Fruit fly (Drosophila melanogaster) whole organism, embryonic: Measurements from ENCODE around the gene CG32099.

Experiments
- Adf1 ChIP-seq: fragments of 200-800 bp; sonication (Bioruptor generic); IDR thresholded peaks from 2 replicates; pipeline ENCODE4 v1.3.6; 2022; ENCODE audit warnings: missing biosample characterization, missing genetic modification characterization
- CG10267 ChIP-seq: fragments of 200-800 bp; sonication (Bioruptor generic); optimal IDR thresholded peaks from 2 replicates; lab custom pipeline; 2018; ENCODE audit warnings: missing biosample characterization, mild to moderate bottlenecking, missing genetic modification characterization, moderate library complexity
- CG10366 ChIP-seq: fragments of 200-800 bp; sonication (Bioruptor generic); IDR thresholded peaks from 2 replicates; pipeline ENCODE4 v1.3.6; 2022; ENCODE audit warnings: missing biosample characterization, missing genetic modification characterization
- CG10959 ChIP-seq: fragments of 200-800 bp; sonication (Bioruptor generic); IDR thresholded peaks from 2 replicates; pipeline ENCODE4 v1.3.6; 2022; ENCODE audit warnings: missing biosample characterization, missing genetic modification characterization
- CG11695 ChIP-seq: fragments of 200-800 bp; sonication (Bioruptor generic); IDR thresholded peaks from 3 replicates; pipeline ENCODE4 v1.3.6; 2022; ENCODE audit warnings: missing biosample characterization, missing genetic modification characterization
- CG14441 ChIP-seq: fragments of 200-800 bp; sonication (Bioruptor generic); IDR thresholded peaks from 2 replicates; pipeline ENCODE4 v1.3.6; 2022; ENCODE audit warnings: missing biosample characterization, missing genetic modification characterization
- CG17328 ChIP-seq: fragments of 200-800 bp; sonication (Bioruptor generic); IDR thresholded peaks from 2 replicates; pipeline ENCODE4 v1.3.6; 2022; ENCODE audit warnings: missing biosample characterization, missing genetic modification characterization
- CG17385 ChIP-seq: fragments of 200-800 bp; sonication (Bioruptor generic); optimal IDR thresholded peaks from 3 replicates; lab custom pipeline; 2018; ENCODE audit warnings: missing biosample characterization, mild to moderate bottlenecking, missing genetic modification characterization
- CG32532 ChIP-seq: fragments of 200-800 bp; sonication (Bioruptor generic); IDR thresholded peaks from 2 replicates; pipeline ENCODE4 v1.3.6; 2022; ENCODE audit warnings: missing biosample characterization, missing genetic modification characterization
- CG34422 ChIP-seq: fragments of 200-800 bp; sonication (Bioruptor generic); IDR thresholded peaks from 3 replicates; pipeline ENCODE4 v1.3.6; 2022; ENCODE audit warnings: missing biosample characterization, missing genetic modification characterization
- CG5953 ChIP-seq: fragments of 200-800 bp; sonication (Bioruptor generic); IDR thresholded peaks from 2 replicates; pipeline ENCODE4 v1.3.6; 2022; ENCODE audit warnings: missing biosample characterization, missing genetic modification characterization
- CG8388 ChIP-seq: fragments of 200-800 bp; sonication (Bioruptor generic); optimal IDR thresholded peaks from 2 replicates; lab custom pipeline; 2019; ENCODE audit warnings: missing biosample characterization, mild to moderate bottlenecking, missing genetic modification characterization, moderate library complexity
- Ets65A ChIP-seq: fragments of 200-800 bp; sonication (Bioruptor generic); peaks from one replicate; lab custom pipeline; 2016; ENCODE audit warnings: missing biosample characterization, missing genetic modification characterization
- H2.0 ChIP-seq: fragments of 200-800 bp; sonication (Bioruptor generic); IDR thresholded peaks from 2 replicates; pipeline ENCODE4 v1.3.6; 2022; ENCODE audit warnings: missing biosample characterization, missing genetic modification characterization
- HLH3B ChIP-seq: fragments of 200-800 bp; sonication (Bioruptor generic); IDR thresholded peaks from 2 replicates; pipeline ENCODE4 v1.3.6; 2022; ENCODE audit warnings: missing biosample characterization, missing genetic modification characterization
- HLHmδ ChIP-seq: fragments of 200-800 bp; sonication (Bioruptor generic); optimal IDR thresholded peaks from 2 replicates; lab custom pipeline; 2018; ENCODE audit warnings: missing biosample characterization, mild to moderate bottlenecking, missing genetic modification characterization, moderate library complexity
- Hsf ChIP-seq: fragments of 200-800 bp; sonication (Bioruptor generic); optimal IDR thresholded peaks from 3 replicates; lab custom pipeline; 2016; ENCODE audit warnings: missing biosample characterization, missing genetic modification characterization
- Max ChIP-seq: fragments of 200-800 bp; sonication (Bioruptor generic); optimal IDR thresholded peaks from 2 replicates; lab custom pipeline; 2016; ENCODE audit warnings: missing biosample characterization, mild to moderate bottlenecking, missing genetic modification characterization
- Med ChIP-seq: fragments of 200-800 bp; sonication (Bioruptor generic); peaks from one replicate; lab custom pipeline; 2016; ENCODE audit warnings: missing biosample characterization, missing genetic modification characterization, mild to moderate bottlenecking, inconsistent platforms, moderate library complexity
- NFAT ChIP-seq: fragments of 200-800 bp; sonication (Bioruptor generic); IDR thresholded peaks from 2 replicates; pipeline ENCODE4 v1.3.6; 2022; ENCODE audit warnings: missing biosample characterization, missing genetic modification characterization
- Rx ChIP-seq: fragments of 200-800 bp; sonication (Bioruptor generic); IDR thresholded peaks from 2 replicates; pipeline ENCODE4 v1.3.6; 2022; ENCODE audit warnings: missing biosample characterization, missing genetic modification characterization
- Taf1 ChIP-seq: fragments of 200-800 bp; sonication (Bioruptor generic); IDR thresholded peaks from 2 replicates; pipeline ENCODE4 v1.3.6; 2022; ENCODE audit warnings: missing biosample characterization, missing genetic modification characterization
- Xbp1 ChIP-seq: fragments of 200-800 bp; sonication (Bioruptor generic); optimal IDR thresholded peaks from 3 replicates; lab custom pipeline; 2016; ENCODE audit warnings: missing biosample characterization, mild to moderate bottlenecking, missing genetic modification characterization
- ci ChIP-seq: fragments of 200-800 bp; sonication (Bioruptor generic); IDR thresholded peaks from 3 replicates; pipeline ENCODE4 v1.3.6; 2022; ENCODE audit warnings: missing biosample characterization, missing genetic modification characterization
- crp ChIP-seq, 2 experiments: fragments of 200-800 bp; sonication (Bioruptor generic); optimal IDR thresholded peaks; 2 replicates in 1 of 2; 3 replicates in 1 of 2; lab custom pipeline; 2017; ENCODE audit warnings: missing biosample characterization in 2 of 2, missing genetic modification characterization in 2 of 2, mild to moderate bottlenecking in 1 of 2, moderate library complexity in 1 of 2
- dpn ChIP-seq, 2 experiments: fragments of 200-800 bp; sonication (Bioruptor generic); optimal IDR thresholded peaks; 3 replicates each; lab custom pipeline; 2016; ENCODE audit warnings: missing biosample characterization in 2 of 2, missing genetic modification characterization in 2 of 2
- ewg ChIP-seq: fragments of 200-800 bp; sonication (Bioruptor generic); optimal IDR thresholded peaks from 3 replicates; lab custom pipeline; 2017; ENCODE audit warnings: mild to moderate bottlenecking, missing biosample characterization, missing genetic modification reagents, missing genetic modification characterization
- hkb ChIP-seq, 2 experiments: fragments of 200-800 bp in 1 of 2; fragments of >200 bp in 1 of 2; sonication (Bioruptor generic) in 1 of 2; IDR thresholded peaks in 1 of 2; optimal IDR thresholded peaks in 1 of 2; 2 replicates each; pipeline versions ENCODE4 v1.3.6 to Lab custom; 2017 to 2022; ENCODE audit warnings: missing biosample characterization in 1 of 2, missing genetic modification characterization in 1 of 2
- lmd ChIP-seq: fragments of 200-800 bp; sonication (Bioruptor generic); IDR thresholded peaks from 2 replicates; pipeline ENCODE4 v1.3.6; 2022; ENCODE audit warnings: missing biosample characterization, missing genetic modification characterization
- lov ChIP-seq, 2 experiments: fragments of 200-800 bp in 1 of 2; fragments of >200 bp in 1 of 2; sonication (Bioruptor generic) in 1 of 2; IDR thresholded peaks in 1 of 2; optimal IDR thresholded peaks in 1 of 2; 2 replicates in 1 of 2; 3 replicates in 1 of 2; pipeline versions ENCODE4 v1.3.6 to Lab custom; 2017 to 2022; ENCODE audit warnings: missing biosample characterization in 1 of 2, missing genetic modification characterization in 1 of 2
- pan ChIP-seq, 4 experiments: fragments of >200 bp in 3 of 4; fragments of 200-800 bp in 1 of 4; sonication (Bioruptor generic) in 1 of 4; optimal IDR thresholded peaks in 3 of 4; IDR thresholded peaks in 1 of 4; 2 replicates each; pipeline versions ENCODE4 v1.3.6 to Lab custom; 2017 to 2022; ENCODE audit warnings: missing biosample characterization in 2 of 4, missing genetic modification characterization in 2 of 4, mixed read lengths in 1 of 4
- peb ChIP-seq: fragments of 200-800 bp; sonication (Bioruptor generic); IDR thresholded peaks from 2 replicates; pipeline ENCODE4 v1.3.6; 2022; ENCODE audit warnings: missing biosample characterization, missing genetic modification characterization
- pita ChIP-seq: fragments of 200-800 bp; sonication (Bioruptor generic); optimal IDR thresholded peaks from 2 replicates; lab custom pipeline; 2017; ENCODE audit warnings: missing biosample characterization, mild to moderate bottlenecking, missing genetic modification characterization
- pnt ChIP-seq: fragments of 200-800 bp; sonication (Bioruptor generic); optimal IDR thresholded peaks from 3 replicates; lab custom pipeline; 2016; ENCODE audit warnings: missing biosample characterization, missing genetic modification characterization
- ranshi ChIP-seq: fragments of 200-800 bp; sonication (Bioruptor generic); IDR thresholded peaks from 2 replicates; pipeline ENCODE4 v1.3.6; 2022; ENCODE audit warnings: missing biosample characterization, missing genetic modification characterization
- row ChIP-seq: fragments of 200-800 bp; sonication (Bioruptor generic); IDR thresholded peaks from 3 replicates; pipeline ENCODE4 v1.3.6; 2022; ENCODE audit warnings: missing biosample characterization, missing genetic modification characterization
- slbo ChIP-seq: fragments of 200-800 bp; sonication (Bioruptor generic); IDR thresholded peaks from 2 replicates; pipeline ENCODE4 v1.3.6; 2022; ENCODE audit warnings: missing biosample characterization, missing genetic modification characterization
- sna ChIP-seq: fragments of 200-800 bp; sonication (Bioruptor generic); IDR thresholded peaks from 2 replicates; pipeline ENCODE4 v1.3.6; 2022; ENCODE audit warnings: missing biosample characterization, missing genetic modification characterization; ENCODE audit not compliant: partially characterized antibody
- ssp ChIP-seq: fragments of 200-800 bp; sonication (Bioruptor generic); IDR thresholded peaks from 2 replicates; pipeline ENCODE4 v1.3.6; 2022; ENCODE audit warnings: missing biosample characterization, missing genetic modification characterization
- ttk ChIP-seq: fragments of 200-800 bp; sonication (Bioruptor generic); IDR thresholded peaks from 2 replicates; pipeline ENCODE4 v2.1.2; 2022; ENCODE audit warnings: missing biosample characterization, missing genetic modification characterization
- unpg ChIP-seq: fragments of 200-800 bp; sonication (Bioruptor generic); optimal IDR thresholded peaks from 3 replicates; lab custom pipeline; 2018; ENCODE audit warnings: missing biosample characterization, mild to moderate bottlenecking, missing genetic modification characterization, moderate library complexity
- vvl ChIP-seq: fragments of 200-800 bp; sonication (Bioruptor generic); IDR thresholded peaks from 2 replicates; pipeline ENCODE4 v1.3.6; 2022; ENCODE audit warnings: missing biosample characterization, missing genetic modification characterization

Gene CG32099

DNA sequence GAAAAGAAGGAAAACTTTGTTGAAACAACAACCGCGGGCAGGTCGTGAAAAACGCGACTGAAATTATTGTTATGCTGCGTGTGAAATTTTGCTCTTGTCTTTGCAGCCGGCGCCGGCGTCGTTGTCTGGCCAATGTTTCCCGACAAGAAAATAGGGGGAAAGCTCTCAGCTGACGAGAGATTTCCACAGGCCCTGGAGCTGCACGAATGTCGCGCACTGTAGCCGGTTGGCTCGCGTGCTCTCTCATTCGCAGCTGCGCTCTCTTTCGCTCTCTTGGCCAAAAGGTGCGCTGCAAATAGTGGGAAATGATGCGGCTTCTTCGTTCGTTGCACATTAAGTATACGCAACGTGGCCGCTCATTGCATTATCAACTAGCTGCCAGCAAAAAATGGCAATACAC lies 14.6 kb downstream of the CG32099 start, which contains the start of gene CG9760 (continued):
- no peak for TF ChIP-seq HLHmδ (GFP tag; lab: Kevin White, UChicago)
- TF ChIP-seq slbo: peak; percentile 25; the same call in 1 of the 2 replicates
- TF ChIP-seq CG8388 (GFP tag; lab: Kevin White, UChicago): peak; percentile 34
- TF ChIP-seq NFAT: 0 out of 2 replicates have a peak, but pooled peaks have one; percentile 12
- TF ChIP-seq Med (GFP tag; lab: Kevin White, UChicago): peak; percentile 82
- no peak for TF ChIP-seq lov (optimal IDR thresholded peaks at IDR 0.05; lab: Kevin White, UChicago)
- TF ChIP-seq lov (GFP tag; IDR thresholded peaks at IDR 0.05; lab: Robert Waterston, UW): 0 out of 3 replicates have a peak, but pooled peaks have one; percentile 35
- TF ChIP-seq hkb (optimal IDR thresholded peaks at IDR 0.05; lab: Kevin White, UChicago): no peak
- peak; percentile 65; the same call in 1 of the 2 replicates for TF ChIP-seq hkb (GFP tag; IDR thresholded peaks at IDR 0.05; lab: Robert Waterston, UW)
- no peak for TF ChIP-seq CG10959 (GFP tag; lab: Robert Waterston, UW)
- TF ChIP-seq CG5953 (GFP tag; lab: Robert Waterston, UW): peak; percentile 44; the same call in 1 of the 2 replicates
- TF ChIP-seq peb (GFP tag; lab: Robert Waterston, UW): peak; percentile 6; the same call in 1 of the 2 replicates
- TF ChIP-seq ewg (GFP tag; lab: Kevin White, UChicago): peak; percentile 56
- TF ChIP-seq vvl (GFP tag; lab: Robert Waterston, UW): peak; percentile 31; the same call in 1 of the 2 replicates
- no peak for TF ChIP-seq Max (GFP tag; lab: Kevin White, UChicago)
- TF ChIP-seq lmd (GFP tag; lab: Robert Waterston, UW): peak; percentile 39
- 0 out of 2 replicates have a peak, but pooled peaks have one; percentile 39 for TF ChIP-seq HLH3B
- peak; percentile 47 for TF ChIP-seq CG14441 (GFP tag; lab: Robert Waterston, UW)
- TF ChIP-seq CG17328: peak; percentile 55
- TF ChIP-seq row: peak; percentile 36; the same call in 1 of the 3 replicates
- peak; percentile 40; the same call in 1 of the 2 replicates for TF ChIP-seq Adf1 (GFP tag; lab: Robert Waterston, UW)
- TF ChIP-seq CG32532 (GFP tag; lab: Robert Waterston, UW): peak; percentile 42; the same call in 1 of the 2 replicates
- TF ChIP-seq CG17385 (GFP tag; lab: Kevin White, UChicago): peak; percentile 5
- no peak for TF ChIP-seq CG34422 (GFP tag; lab: Robert Waterston, UW)
- TF ChIP-seq sna (GFP tag; lab: Robert Waterston, UW): no peak
- peak; percentile 88 for TF ChIP-seq CG11695 (GFP tag; lab: Robert Waterston, UW)
- no peak for TF ChIP-seq Taf1 (GFP tag; lab: Robert Waterston, UW)
- peak; percentile 1 for TF ChIP-seq Hsf (GFP tag; lab: Kevin White, UChicago)
- TF ChIP-seq ssp (GFP tag; lab: Robert Waterston, UW): 0 out of 2 replicates have a peak, but pooled peaks have one; percentile 11
- TF ChIP-seq pan (optimal IDR thresholded peaks at IDR 0.05; lab: Kevin White, UChicago): no peak
- peak in 1 of 2 experiments; percentile 52 for TF ChIP-seq pan (GFP tag; optimal IDR thresholded peaks at IDR 0.05 in 1 of 2, IDR thresholded peaks at IDR 0.05 in 1 of 2)
- 0 out of 2 replicates have a peak, but pooled peaks have one; percentile 22 for TF ChIP-seq Rx (GFP tag; lab: Robert Waterston, UW)
- peak; percentile 2 for TF ChIP-seq pnt (GFP tag; lab: Kevin White, UChicago)
- TF ChIP-seq ci (GFP tag; lab: Robert Waterston, UW): peak; percentile 67
- peak; percentile 18 for TF ChIP-seq Xbp1 (GFP tag; lab: Kevin White, UChicago)
- no peak for TF ChIP-seq dpn (GFP tag; optimal IDR thresholded peaks at IDR 0.05; lab: Kevin White, UChicago)
- no peak for TF ChIP-seq pita (GFP tag; lab: Kevin White, UChicago)
- no peak for TF ChIP-seq CG10267 (tag; lab: Kevin White, UChicago)
- TF ChIP-seq ranshi (GFP tag; lab: Robert Waterston, UW): 0 out of 2 replicates have a peak, but pooled peaks have one; percentile 7
- peak in 1 of 2 experiments; percentile 53 for TF ChIP-seq crp (GFP tag; optimal IDR thresholded peaks at IDR 0.05; lab: Kevin White, UChicago)
- TF ChIP-seq unpg (GFP tag; lab: Kevin White, UChicago): no peak
- 0 out of 2 replicates have a peak, but pooled peaks have one; percentile 5 for TF ChIP-seq H2.0 (GFP tag; lab: Robert Waterston, UW)
- peak; percentile 34 for TF ChIP-seq CG10366 (GFP tag; lab: Robert Waterston, UW)
- TF ChIP-seq ttk (GFP tag; lab: Robert Waterston, UW): 0 out of 2 replicates have a peak, but pooled peaks have one; percentile 34
- TF ChIP-seq Ets65A (GFP tag; lab: Kevin White, UChicago): peak; percentile 56
- TF ChIP-seq, all 482 proteins: peak for 46
